Fruit fly (Drosophila melanogaster): ENCODE results near the gene CG34043.
A peak's percentile ranks its signal among the peaks of the same experiment; 100 is the strongest.

CG34043 gene

DNA sequence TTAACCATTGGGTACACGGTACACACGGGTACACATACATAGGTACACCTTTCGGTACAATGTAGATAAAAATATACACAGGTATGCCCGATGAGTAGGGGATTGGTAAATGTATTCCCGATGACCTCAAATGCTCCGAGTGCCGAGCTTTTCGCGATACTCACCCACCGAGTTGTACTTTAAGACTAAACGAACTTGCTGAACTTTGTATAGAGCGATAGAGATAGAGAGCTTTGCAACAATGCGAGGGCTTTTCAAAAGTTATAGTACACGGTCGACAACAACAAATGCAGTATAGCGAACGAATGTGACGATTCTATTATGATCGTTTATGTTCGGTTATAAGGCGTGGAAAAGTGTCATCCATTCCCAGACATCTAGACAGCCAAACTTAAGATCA, 40.9 kb upstream of the CG34043 start (continued):
- no peak for TF ChIP-seq CG12104 (GFP tag; optimal IDR thresholded peaks at IDR 0.05)
- TF ChIP-seq MBD-R2 (GFP tag; IDR thresholded peaks at IDR 0.05): peak; percentile 25; the same call in 1 of the 2 replicates
- no peak for TF ChIP-seq CG11504 (tag; optimal IDR thresholded peaks at IDR 0.05)
- no peak for TF ChIP-seq unpg (GFP tag; optimal IDR thresholded peaks at IDR 0.05)
- no peak for TF ChIP-seq CG5180 (GFP tag; optimal IDR thresholded peaks at IDR 0.05)
- peak; percentile 24 for TF ChIP-seq pho (GFP tag; optimal IDR thresholded peaks at IDR 0.05)
- TF ChIP-seq MTF-1 (GFP tag; optimal IDR thresholded peaks at IDR 0.05; ENCODE audit: borderline replicate concordance): peak; percentile 15
- peak; percentile 30 for TF ChIP-seq CTCF (GFP tag; optimal IDR thresholded peaks at IDR 0.05)
- peak; percentile 17 for TF ChIP-seq CG31365 (tag; optimal IDR thresholded peaks at IDR 0.05)
- no peak for TF ChIP-seq CG32532 (GFP tag; IDR thresholded peaks at IDR 0.05)
- no peak for TF ChIP-seq eve (GFP tag; optimal IDR thresholded peaks at IDR 0.05)
- no peak for TF ChIP-seq hkb (optimal IDR thresholded peaks at IDR 0.05)
- TF ChIP-seq hkb (GFP tag; IDR thresholded peaks at IDR 0.05): peak; percentile 30; the same call in 1 of the 2 replicates
- peak; percentile 7 for TF ChIP-seq MESR4 (GFP tag; optimal IDR thresholded peaks at IDR 0.05)
- no peak for TF ChIP-seq az2 (GFP tag; optimal IDR thresholded peaks at IDR 0.05)
- TF ChIP-seq Dp (GFP tag; optimal IDR thresholded peaks at IDR 0.05): peak; percentile 19
- TF ChIP-seq CG4617 (GFP tag; optimal IDR thresholded peaks at IDR 0.05; ENCODE audit: borderline replicate concordance): no peak
- no peak for TF ChIP-seq luna (GFP tag; optimal IDR thresholded peaks at IDR 0.05)
- TF ChIP-seq CG34376 (GFP tag; optimal IDR thresholded peaks at IDR 0.05): peak; percentile 91
- TF ChIP-seq Dip3 (GFP tag; optimal IDR thresholded peaks at IDR 0.05): no peak
- peak; percentile 69 for TF ChIP-seq nom (GFP tag; optimal IDR thresholded peaks at IDR 0.05)
- no peak for TF ChIP-seq GATAe (GFP tag; conservative IDR thresholded peaks at IDR 0.05)
- no peak for TF ChIP-seq CG15601 (tag; optimal IDR thresholded peaks at IDR 0.05)
- no peak for TF ChIP-seq CG8290 (GFP tag; optimal IDR thresholded peaks at IDR 0.05)
- peak in 1 of 2 experiments; percentile 67 for TF ChIP-seq CG8290 (tag; optimal IDR thresholded peaks at IDR 0.05)
- TF ChIP-seq CG14860 (GFP tag; IDR thresholded peaks at IDR 0.05; ENCODE audit: partially characterized antibody): no peak
- peak; percentile 23 for TF ChIP-seq CG17912 (GFP tag; optimal IDR thresholded peaks at IDR 0.05)
- no peak for TF ChIP-seq yki (optimal IDR thresholded peaks at IDR 0.05)
- peak; percentile 58; the same call in 1 of the 3 replicates for TF ChIP-seq so (GFP tag; IDR thresholded peaks at IDR 0.05)
- peak; percentile 98 for TF ChIP-seq CG12769 (tag; optimal IDR thresholded peaks at IDR 0.05)
- TF ChIP-seq HmgZ (tag; optimal IDR thresholded peaks at IDR 0.05): peak; percentile 23
- TF ChIP-seq Lhr (GFP tag; optimal IDR thresholded peaks at IDR 0.05): no peak
- no peak for TF ChIP-seq CG4820 (GFP tag; optimal IDR thresholded peaks at IDR 0.05)
- peak; percentile 28; the same call in 1 of the 3 replicates for TF ChIP-seq Dbx (GFP tag; IDR thresholded peaks at IDR 0.05)
- peak; percentile 80 for TF ChIP-seq ftz-f1 (GFP tag; optimal IDR thresholded peaks at IDR 0.05)
- TF ChIP-seq CG10543 (GFP tag; optimal IDR thresholded peaks at IDR 0.05): peak; percentile 40
- no peak for TF ChIP-seq CG13287 (GFP tag; IDR thresholded peaks at IDR 0.05; ENCODE audit: partially characterized antibody)
- TF ChIP-seq CG2199 (GFP tag; IDR thresholded peaks at IDR 0.05): peak; percentile 87
- TF ChIP-seq Med (GFP tag): peak; percentile 80
- TF ChIP-seq pzg (GFP tag; optimal IDR thresholded peaks at IDR 0.05): peak; percentile 18
- peak; percentile 10 for TF ChIP-seq CG7987 (GFP tag; optimal IDR thresholded peaks at IDR 0.05)
- no peak for TF ChIP-seq CG10431 (GFP tag; optimal IDR thresholded peaks at IDR 0.05)
- no peak for TF ChIP-seq CG8765 (GFP tag; IDR thresholded peaks at IDR 0.05)
- peak; percentile 60; the same call in 2 of the 3 replicates for TF ChIP-seq Aef1 (GFP tag; IDR thresholded peaks at IDR 0.05)
- TF ChIP-seq tx (GFP tag; optimal IDR thresholded peaks at IDR 0.05): no peak
- no peak for TF ChIP-seq CG14014 (GFP tag; IDR thresholded peaks at IDR 0.05)
- TF ChIP-seq p53 (GFP tag; optimal IDR thresholded peaks at IDR 0.05): no peak
- TF ChIP-seq Hr78 (GFP tag; optimal IDR thresholded peaks at IDR 0.05): peak in 1 of 2 experiments; percentile 97
- no peak; the same call in 1 of the 2 replicates for TF ChIP-seq CG14441 (GFP tag; IDR thresholded peaks at IDR 0.05)
- TF ChIP-seq wor (GFP tag; IDR thresholded peaks at IDR 0.05): no peak
- TF ChIP-seq CG15514 (GFP tag; optimal IDR thresholded peaks at IDR 0.05): peak; percentile 49
- TF ChIP-seq Nf-YC (tag; optimal IDR thresholded peaks at IDR 0.05): peak; percentile 5
